Fruit fly (Drosophila melanogaster): Measurements from ENCODE around the gene Ccm3.

Gene Ccm3

dm6 chr3R:15371833-15372232 is at the start of gene Ccm3, which contains the start of gene CG6136:
Gene Ccm3 (plus strand): TSS chr3R:15371957.
Gene CG6136 (minus strand): TSS chr3R:15372212.
- peak; percentile 67 for TF ChIP-seq CG17801 (GFP tag; optimal IDR thresholded peaks at IDR 0.05; ENCODE audit: partially characterized antibody)

dm6 chr3R:15328083-15328779 is 43.5 kb upstream of the Ccm3 start, which contains the start of the genes CG6236 and ea:
Gene CG6236 (minus strand): TSS chr3R:15328269.
Gene ea (plus strand): TSS chr3R:15328729.
- no peak for TF ChIP-seq CG17801 (GFP tag; optimal IDR thresholded peaks at IDR 0.05; ENCODE audit: partially characterized antibody)

dm6 chr3R:15330472-15330871 is 41.3 kb upstream of the Ccm3 start, which contains the start of gene mRpL9:
Gene mRpL9 (plus strand): TSS chr3R:15330738.
- no peak for TF ChIP-seq CG17801 (GFP tag; optimal IDR thresholded peaks at IDR 0.05; ENCODE audit: partially characterized antibody)

DNA sequence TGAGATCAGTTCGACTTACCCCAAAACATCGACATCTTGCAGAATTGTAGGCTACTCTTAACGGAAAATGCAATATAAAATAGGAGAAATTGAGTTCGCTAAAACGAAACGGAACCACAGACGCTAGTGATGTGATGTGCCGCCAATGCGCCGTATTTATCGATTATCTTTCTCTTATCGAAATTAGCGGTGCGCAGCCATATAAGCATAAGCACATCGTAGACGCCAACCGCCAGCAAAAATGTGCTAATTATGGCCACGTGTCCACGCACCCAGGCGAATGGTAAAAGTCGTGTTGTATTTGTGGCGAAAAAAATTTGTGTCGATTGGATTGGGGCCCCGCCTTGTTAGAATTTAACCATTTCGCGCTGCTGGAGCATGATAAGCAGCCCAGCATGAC is 38.8 kb upstream of the Ccm3 start, which contains the start of the genes Fkbp39 and Cyfip:
Gene Fkbp39, minus strand, starts transcription at position 140 of the 400 bp plus-strand sequence.
Gene Cyfip, plus strand, starts transcription at position 273 of the 400 bp plus-strand sequence.
- peak; percentile 71 for TF ChIP-seq CG17801 (GFP tag; optimal IDR thresholded peaks at IDR 0.05; ENCODE audit: partially characterized antibody)

dm6 chr3R:15339111-15339510 is 32.6 kb upstream of the Ccm3 start:
- TF ChIP-seq CG17801 (GFP tag; optimal IDR thresholded peaks at IDR 0.05; ENCODE audit: partially characterized antibody) = no peak

DNA sequence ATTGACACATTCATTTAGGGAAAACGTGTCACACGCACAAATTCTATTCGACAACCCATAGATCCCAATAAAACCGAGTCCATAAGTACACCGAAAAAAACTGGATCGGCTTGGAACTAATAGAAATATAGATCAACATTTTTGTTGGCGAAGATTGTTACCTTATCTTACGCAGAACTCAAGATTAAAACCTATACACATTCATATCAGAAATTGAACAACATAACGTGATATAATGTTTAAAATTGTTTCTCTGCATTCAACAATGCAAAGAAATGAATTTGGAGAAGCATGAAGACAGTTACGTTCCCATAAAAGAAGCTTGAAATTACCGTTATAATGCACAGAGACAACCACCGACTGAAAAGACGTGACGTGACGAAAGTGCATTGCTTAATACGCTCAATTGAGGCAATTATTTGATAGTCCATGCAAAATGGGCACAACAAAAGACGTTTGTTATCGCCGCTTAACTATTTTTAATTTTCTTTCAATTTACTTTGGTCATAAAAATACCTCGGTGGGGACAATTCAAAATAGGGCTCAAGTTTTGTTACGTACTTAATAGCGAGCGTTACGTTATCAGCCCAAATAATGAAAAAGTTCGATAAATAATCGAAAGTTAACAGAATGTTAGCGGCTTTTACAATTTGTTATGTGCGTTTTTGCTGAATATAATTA is 31.6 kb upstream of the Ccm3 start, which contains the start of gene SerRS-m:
Gene SerRS-m, plus strand, starts transcription at position 616 of the 681 bp plus-strand sequence.
- TF ChIP-seq CG17801 (GFP tag; optimal IDR thresholded peaks at IDR 0.05; ENCODE audit: partially characterized antibody) = no peak

DNA sequence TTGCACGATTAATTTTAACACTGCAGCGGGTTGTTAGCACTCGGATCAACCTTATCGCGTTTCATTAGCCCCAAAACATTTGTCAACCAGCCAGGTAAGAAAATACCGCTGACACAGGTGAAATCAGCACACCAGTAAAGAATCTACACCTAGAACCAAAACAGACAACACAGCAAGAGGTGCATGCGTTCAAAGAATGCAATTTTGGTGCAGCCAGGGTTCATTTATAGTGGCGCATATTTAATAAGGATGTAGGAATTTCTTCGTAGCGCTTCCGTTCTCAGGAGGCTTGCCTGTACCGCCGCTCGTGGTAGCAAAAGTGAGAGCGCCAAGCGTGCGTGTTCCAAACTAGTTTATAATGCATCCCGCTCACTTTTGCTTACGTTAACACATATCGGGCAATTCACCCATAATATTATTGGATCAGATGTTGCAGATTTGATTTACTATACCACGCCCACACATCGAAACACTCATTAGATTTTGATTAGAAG is 29.3 kb upstream of the Ccm3 start:
- no peak for TF ChIP-seq CG17801 (GFP tag; optimal IDR thresholded peaks at IDR 0.05; ENCODE audit: partially characterized antibody)

- peak; percentile 8 for TF ChIP-seq CG17801 (GFP tag; optimal IDR thresholded peaks at IDR 0.05; ENCODE audit: partially characterized antibody)
These were observed 28.7 kb upstream of the Ccm3 start, which contains the start of gene Nagk for dm6 chr3R:15342926-15343685. Gene Nagk (minus strand): TSS chr3R:15343256.

DNA sequence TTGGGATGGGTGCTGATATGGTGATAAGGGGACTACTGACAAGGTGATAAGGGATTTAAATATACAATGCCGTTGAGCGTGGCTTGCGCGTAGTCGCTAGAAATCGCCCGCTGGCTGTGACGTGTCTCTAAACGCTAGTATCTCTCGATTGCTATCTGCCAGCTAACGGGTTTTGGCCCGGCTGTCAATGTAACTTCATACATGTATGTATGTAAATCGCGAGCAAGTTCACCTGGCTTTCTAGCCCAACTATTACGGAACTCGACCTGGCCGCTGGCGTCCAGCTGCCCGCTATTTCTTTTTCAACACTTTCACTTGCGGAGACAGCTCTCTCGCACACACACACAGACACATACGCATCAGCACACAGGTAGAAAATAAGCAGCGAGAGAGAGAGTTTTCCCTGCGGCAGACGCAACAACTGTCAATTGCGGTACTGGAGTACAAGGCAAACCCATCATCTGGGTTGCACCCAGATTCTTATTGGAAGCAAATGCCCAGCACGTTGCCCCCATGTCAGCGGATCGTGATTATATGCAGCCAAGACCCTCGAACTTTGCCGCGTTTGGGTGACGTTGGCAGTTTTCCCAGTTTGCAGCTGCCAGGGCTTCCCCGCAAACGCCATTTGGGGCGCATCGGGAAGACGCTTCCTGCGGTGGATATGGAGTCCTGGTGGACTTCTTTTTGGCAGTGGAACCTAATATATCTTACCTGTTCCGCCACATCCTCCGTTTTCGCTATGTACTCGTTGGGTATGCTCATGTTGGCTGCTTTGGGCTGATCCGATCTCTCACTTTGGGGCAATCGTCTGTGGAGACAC is 26.3 kb upstream of the Ccm3 start:
- no peak for TF ChIP-seq CG17801 (GFP tag; optimal IDR thresholded peaks at IDR 0.05; ENCODE audit: partially characterized antibody)

dm6 chr3R:15346018-15346383 is 25.8 kb upstream of the Ccm3 start, which contains the start of the genes Surf4 and CG31301:
Gene Surf4 (minus strand): TSS chr3R:15346176.
Gene CG31301 (plus strand): TSS chr3R:15346205.
- no peak for TF ChIP-seq CG17801 (GFP tag; optimal IDR thresholded peaks at IDR 0.05; ENCODE audit: partially characterized antibody)

dm6 chr3R:15347822-15348221 is 23.9 kb upstream of the Ccm3 start, which contains the start of the genes CG42726 and CG42727:
Gene CG42726 (plus strand): TSS chr3R:15348048.
Gene CG42727 (plus strand): TSS chr3R:15348048.
- TF ChIP-seq CG17801 (GFP tag; optimal IDR thresholded peaks at IDR 0.05; ENCODE audit: partially characterized antibody) = no peak

- TF ChIP-seq CG17801 (GFP tag; optimal IDR thresholded peaks at IDR 0.05; ENCODE audit: partially characterized antibody) = peak; percentile 57
These were observed 20.7 kb upstream of the Ccm3 start, which contains the start of the genes Trs33 and Tmtc4 for dm6 chr3R:15350993-15351426. Gene Trs33 (minus strand): TSS chr3R:15350995. Gene Tmtc4 (plus strand): TSS chr3R:15351225.

- no peak for TF ChIP-seq CG17801 (GFP tag; optimal IDR thresholded peaks at IDR 0.05; ENCODE audit: partially characterized antibody)
These were observed 17.7 kb upstream of the Ccm3 start for dm6 chr3R:15354019-15354418.

dm6 chr3R:15356152-15356551 is 15.6 kb upstream of the Ccm3 start:
- no peak for TF ChIP-seq CG17801 (GFP tag; optimal IDR thresholded peaks at IDR 0.05; ENCODE audit: partially characterized antibody)

Measured in ovary, adult (tissue).